Fruit fly (Drosophila melanogaster): ENCODE results near the gene CG17744.
A peak's percentile ranks its signal among the peaks of the same experiment; 100 is the strongest.

The CG17744 gene

dm6 chr3L:7003132-7003531, 23.5 kb downstream of the CG17744 start:
- TF ChIP-seq toe (GFP tag; optimal IDR thresholded peaks at IDR 0.05) (no peak), Clk (GFP tag; optimal IDR thresholded peaks at IDR 0.05) (no peak), CG1620 (GFP tag; optimal IDR thresholded peaks at IDR 0.05) (no peak), Crg-1 (GFP tag; optimal IDR thresholded peaks at IDR 0.05) (no peak), cnc (optimal IDR thresholded peaks at IDR 0.05) (no peak), bab1 (GFP tag; optimal IDR thresholded peaks at IDR 0.05) (no peak), CG5204 (GFP tag; optimal IDR thresholded peaks at IDR 0.05) (no peak)

dm6 chr3L:7002355-7002754, 24.2 kb downstream of the CG17744 start:
- TF ChIP-seq CG1620 (GFP tag; optimal IDR thresholded peaks at IDR 0.05): no peak
- no peak for TF ChIP-seq kay (GFP tag; ENCODE audit: borderline replicate concordance)
- TF ChIP-seq cic (GFP tag; optimal IDR thresholded peaks at IDR 0.05): no peak
- TF ChIP-seq CG33017 (tag; optimal IDR thresholded peaks at IDR 0.05): no peak
- TF ChIP-seq CG12768 (GFP tag; optimal IDR thresholded peaks at IDR 0.05): no peak
- no peak for TF ChIP-seq CG14711 (tag; optimal IDR thresholded peaks at IDR 0.05)
- TF ChIP-seq tj (GFP tag; optimal IDR thresholded peaks at IDR 0.05): peak; percentile 81
- TF ChIP-seq Crg-1 (GFP tag; optimal IDR thresholded peaks at IDR 0.05): no peak
- no peak for TF ChIP-seq CG11617 (GFP tag; optimal IDR thresholded peaks at IDR 0.05)

dm6 chr3L:7001855-7002254, 24.7 kb downstream of the CG17744 start:
- TF ChIP-seq CG12768 (GFP tag; optimal IDR thresholded peaks at IDR 0.05) (no peak), cnc (optimal IDR thresholded peaks at IDR 0.05) (no peak)

- TF ChIP-seq CG14711 (tag; optimal IDR thresholded peaks at IDR 0.05) (no peak), CG5204 (GFP tag; optimal IDR thresholded peaks at IDR 0.05) (no peak), cic (GFP tag; optimal IDR thresholded peaks at IDR 0.05) (no peak), tj (GFP tag; optimal IDR thresholded peaks at IDR 0.05) (no peak), CG33017 (tag; optimal IDR thresholded peaks at IDR 0.05) (no peak), toe (GFP tag; optimal IDR thresholded peaks at IDR 0.05) (no peak), CG12768 (GFP tag; optimal IDR thresholded peaks at IDR 0.05) (no peak), ovo (GFP tag; optimal IDR thresholded peaks at IDR 0.05) (no peak), Clk (GFP tag; optimal IDR thresholded peaks at IDR 0.05) (no peak), pad (GFP tag; optimal IDR thresholded peaks at IDR 0.05) (no peak), CG1620 (GFP tag; optimal IDR thresholded peaks at IDR 0.05) (no peak), CG7101 (tag; optimal IDR thresholded peaks at IDR 0.05) (no peak), Mnt (GFP tag; optimal IDR thresholded peaks at IDR 0.05) (no peak), bab1 (GFP tag; optimal IDR thresholded peaks at IDR 0.05) (no peak), CG11617 (GFP tag; optimal IDR thresholded peaks at IDR 0.05) (no peak), kay (GFP tag; ENCODE audit: borderline replicate concordance) (no peak), Crg-1 (GFP tag; optimal IDR thresholded peaks at IDR 0.05) (no peak), Hr96 (GFP tag; optimal IDR thresholded peaks at IDR 0.05) (no peak), cnc (optimal IDR thresholded peaks at IDR 0.05) (no peak)
These were observed 26.6 kb downstream of the CG17744 start for dm6 chr3L:6999993-7000392.

dm6 chr3L:6998692-6999091, 27.9 kb downstream of the CG17744 start, which contains the start of gene Mp:
TSS of gene Mp (plus strand) at chr3L:6998843.
- no peak for TF ChIP-seq CG11617 (GFP tag; optimal IDR thresholded peaks at IDR 0.05)
- TF ChIP-seq bab1 (GFP tag; optimal IDR thresholded peaks at IDR 0.05): peak; percentile 12
- no peak for TF ChIP-seq CG7101 (tag; optimal IDR thresholded peaks at IDR 0.05)
- TF ChIP-seq CG1620 (GFP tag; optimal IDR thresholded peaks at IDR 0.05): no peak
- peak; percentile 78 for TF ChIP-seq Mnt (GFP tag; optimal IDR thresholded peaks at IDR 0.05)
- TF ChIP-seq ovo (GFP tag; optimal IDR thresholded peaks at IDR 0.05): no peak
- no peak for TF ChIP-seq CG5204 (GFP tag; optimal IDR thresholded peaks at IDR 0.05)

dm6 chr3L:6997410-6997809, 29.2 kb downstream of the CG17744 start:
- TF ChIP-seq Clk (GFP tag; optimal IDR thresholded peaks at IDR 0.05) (no peak), tj (GFP tag; optimal IDR thresholded peaks at IDR 0.05) (no peak), Crg-1 (GFP tag; optimal IDR thresholded peaks at IDR 0.05) (no peak), CG1620 (GFP tag; optimal IDR thresholded peaks at IDR 0.05) (no peak), pad (GFP tag; optimal IDR thresholded peaks at IDR 0.05) (no peak), kay (GFP tag; ENCODE audit: borderline replicate concordance) (no peak), cnc (optimal IDR thresholded peaks at IDR 0.05) (no peak), CG12768 (GFP tag; optimal IDR thresholded peaks at IDR 0.05) (no peak), bab1 (GFP tag; optimal IDR thresholded peaks at IDR 0.05) (no peak), CG7045 (GFP tag; optimal IDR thresholded peaks at IDR 0.05) (no peak), cic (GFP tag; optimal IDR thresholded peaks at IDR 0.05) (no peak), ovo (GFP tag; optimal IDR thresholded peaks at IDR 0.05) (no peak), CG5204 (GFP tag; optimal IDR thresholded peaks at IDR 0.05) (no peak), CG11617 (GFP tag; optimal IDR thresholded peaks at IDR 0.05) (no peak), Hr96 (GFP tag; optimal IDR thresholded peaks at IDR 0.05) (no peak), toe (GFP tag; optimal IDR thresholded peaks at IDR 0.05) (no peak), Mnt (GFP tag; optimal IDR thresholded peaks at IDR 0.05) (no peak), CG7101 (tag; optimal IDR thresholded peaks at IDR 0.05) (no peak), CG14711 (tag; optimal IDR thresholded peaks at IDR 0.05) (no peak), CG33017 (tag; optimal IDR thresholded peaks at IDR 0.05) (no peak)

dm6 chr3L:6996907-6997306, 29.7 kb downstream of the CG17744 start:
- TF ChIP-seq bab1 (GFP tag; optimal IDR thresholded peaks at IDR 0.05) (no peak), toe (GFP tag; optimal IDR thresholded peaks at IDR 0.05) (no peak), ovo (GFP tag; optimal IDR thresholded peaks at IDR 0.05) (no peak), kay (GFP tag; ENCODE audit: borderline replicate concordance) (peak; percentile 0)

Data from whole organism, adult.